Fruit fly (Drosophila melanogaster) whole organism, wandering third instar larva: ENCODE results near the gene Acph-1.

Source experiments
- HLH106 ChIP-seq: fragments of 200-800 bp; optimal IDR thresholded peaks from 3 replicates; lab custom pipeline; 2019; ENCODE audit warnings: missing biosample characterization, mild to moderate bottlenecking, missing genetic modification characterization, moderate library complexity
- Hnf4 ChIP-seq: fragments of 200-800 bp; sonication (Bioruptor generic); optimal IDR thresholded peaks from 2 replicates; lab custom pipeline; 2016; ENCODE audit warnings: missing biosample characterization, mild to moderate bottlenecking, missing genetic modification characterization
- Hr83 ChIP-seq: fragments of 200-300 bp; sonication (Bioruptor generic); optimal IDR thresholded peaks from 2 replicates; lab custom pipeline; 2016; ENCODE audit warnings: missing biosample characterization, mild to moderate bottlenecking, missing genetic modification characterization, moderate library complexity; ENCODE audit not compliant: poor library complexity, severe bottlenecking
- pan ChIP-seq: fragments of >200 bp; optimal IDR thresholded peaks from 2 replicates; lab custom pipeline; 2017
- woc ChIP-seq: sonication (Bioruptor generic); optimal IDR thresholded peaks from 2 replicates; lab custom pipeline; 2016; ENCODE audit warnings: missing biosample characterization, mild to moderate bottlenecking, missing genetic modification characterization

DNA sequence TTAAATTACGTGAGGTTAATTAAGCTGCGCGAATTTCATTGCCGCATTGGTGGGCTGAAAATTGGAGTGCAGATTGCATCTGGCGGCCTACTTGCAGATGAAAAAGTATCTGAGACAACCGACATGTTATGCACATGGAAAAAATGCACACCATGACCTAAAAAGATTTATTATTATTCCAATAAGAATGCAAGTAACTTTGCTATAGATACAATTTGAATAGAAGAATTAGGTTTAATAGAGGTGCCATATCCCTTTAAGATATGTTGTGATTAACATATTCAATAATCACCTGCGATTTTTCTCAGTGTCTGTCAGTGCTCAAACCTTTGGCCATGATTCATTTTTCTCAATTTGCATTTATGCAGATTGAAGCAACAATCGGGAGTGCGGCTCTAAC, 11.7 kb downstream of the Acph-1 start:
- TF ChIP-seq pan (lab: Kevin White, UChicago) (no peak), Hnf4 (no peak), HLH106 (tag; lab: Kevin White, UChicago) (no peak), Hr83 (GFP tag; lab: Kevin White, UChicago) (no peak), woc (no peak)
